Worm (Caenorhabditis elegans) whole organism, early embryonic: ENCODE data around the gene srz-20.

ENCODE experiments used
- B0310.2 ChIP-seq: sonication (generic microtip); optimal IDR thresholded peaks from 2 replicates; lab custom pipeline; 2016; ENCODE audit warnings: mild to moderate bottlenecking, missing genetic modification characterization, missing compliant biosample characterization
- F13C5.2 ChIP-seq: sonication (generic microtip); optimal IDR thresholded peaks from 2 replicates; lab custom pipeline; 2017; ENCODE audit warnings: mild to moderate bottlenecking, missing genetic modification characterization, inconsistent platforms, missing compliant biosample characterization
- aly-1 ChIP-seq: sonication (generic microtip); optimal IDR thresholded peaks from 2 replicates; lab custom pipeline; 2016; ENCODE audit warnings: missing genetic modification characterization, missing compliant biosample characterization
- ama-1 ChIP-seq: fragments of 150-350 bp; optimal IDR thresholded peaks from 2 replicates; lab custom pipeline; 2014
- ceh-13 ChIP-seq: fragments of 200-800 bp; sonication (Bioruptor generic); optimal IDR thresholded peaks from 2 replicates; lab custom pipeline; 2018; ENCODE audit warnings: mild to moderate bottlenecking, missing genetic modification characterization, missing compliant biosample characterization
- ceh-36 ChIP-seq: sonication (generic microtip); optimal IDR thresholded peaks from 2 replicates; lab custom pipeline; 2016; ENCODE audit warnings: missing genetic modification characterization, inconsistent platforms, missing compliant biosample characterization
- ets-7 ChIP-seq: sonication (generic microtip); optimal IDR thresholded peaks from 2 replicates; lab custom pipeline; 2016; ENCODE audit warnings: missing genotype, missing genetic modification characterization, missing compliant biosample characterization
- flt-1 ChIP-seq: fragments of 200-800 bp; sonication (Bioruptor generic); IDR thresholded peaks from 2 replicates; pipeline ENCODE4 v1.3.6; 2022; ENCODE audit warnings: missing genetic modification characterization, missing compliant biosample characterization
- hmbx-1 ChIP-seq: sonication (generic microtip); optimal IDR thresholded peaks from 2 replicates; lab custom pipeline; 2016; ENCODE audit warnings: mild to moderate bottlenecking, missing genetic modification characterization, missing compliant biosample characterization
- hmg-4 ChIP-seq: fragments of 200-800 bp; sonication (Bioruptor generic); optimal IDR thresholded peaks from 2 replicates; lab custom pipeline; 2018; ENCODE audit warnings: mild to moderate bottlenecking, missing genetic modification characterization, missing compliant biosample characterization
- hnd-1 ChIP-seq: sonication (generic microtip); optimal IDR thresholded peaks from 2 replicates; lab custom pipeline; 2016; ENCODE audit warnings: missing genetic modification characterization, missing compliant biosample characterization
- pes-1 ChIP-seq: fragments of 200-800 bp; sonication (Bioruptor generic); IDR thresholded peaks from 2 replicates; pipeline ENCODE4 v1.3.6; 2022; ENCODE audit warnings: missing genetic modification reagents, missing genetic modification characterization, missing compliant biosample characterization
- scrt-1 ChIP-seq: fragments of 200-800 bp; sonication (Bioruptor generic); IDR thresholded peaks from 2 replicates; pipeline ENCODE4 v1.3.6; 2022; ENCODE audit warnings: missing genetic modification characterization, missing compliant biosample characterization
- sea-1 ChIP-seq: fragments of 200-800 bp; sonication (Bioruptor generic); conservative IDR thresholded peaks from 2 replicates; pipeline ENCODE4 v1.3.6; 2022; ENCODE audit warnings: missing genetic modification characterization, missing compliant biosample characterization
- tbx-11 ChIP-seq: fragments of 200-800 bp; sonication (Bioruptor generic); IDR thresholded peaks from 2 replicates; pipeline ENCODE4 v1.3.6; 2022; ENCODE audit warnings: missing genetic modification characterization, missing compliant biosample characterization
- tbx-37 ChIP-seq: fragments of 200-800 bp; sonication (Bioruptor generic); conservative IDR thresholded peaks from 2 replicates; pipeline ENCODE4 v1.3.6; 2022; ENCODE audit warnings: missing genetic modification reagents, missing genetic modification characterization, missing compliant biosample characterization
- tra-4 ChIP-seq: sonication (generic microtip); optimal IDR thresholded peaks from 2 replicates; lab custom pipeline; 2017; ENCODE audit warnings: missing genetic modification characterization, missing compliant biosample characterization

The srz-20 gene

DNA sequence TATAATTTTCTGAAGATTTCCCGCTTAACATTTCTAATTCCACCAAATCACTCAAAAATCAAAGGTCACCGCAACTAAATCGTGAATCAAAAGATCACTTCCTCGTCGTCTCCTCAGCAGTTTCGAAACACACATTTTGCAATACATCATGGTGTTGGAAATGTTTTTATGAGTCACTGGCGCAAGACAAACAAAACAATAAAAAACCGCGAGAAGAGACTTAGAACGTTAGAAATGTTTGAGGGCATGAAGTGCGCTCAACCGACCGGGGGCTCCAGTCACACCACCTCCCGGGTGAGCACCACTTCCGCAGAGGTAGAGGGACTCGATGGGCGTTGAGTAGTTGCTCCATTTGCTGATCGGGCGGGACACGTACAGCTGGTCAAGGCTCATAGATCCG is 40.1 kb upstream of the srz-20 start:
- TF ChIP-seq scrt-1 (GFP tag; lab: Robert Waterston, UW) (no peak), ceh-13 (GFP tag; lab: Kevin White, UChicago) (no peak), hmg-4 (GFP tag; lab: Kevin White, UChicago) (no peak), tra-4 (tag; lab: Kevin White, UChicago) (no peak), ama-1 (lab: Kevin White, UChicago) (no peak), F13C5.2 (tag; lab: Kevin White, UChicago) (no peak), aly-1 (tag; lab: Kevin White, UChicago) (no peak), ceh-36 (tag; lab: Kevin White, UChicago) (no peak), sea-1 (no peak), pes-1 (GFP tag; lab: Robert Waterston, UW) (no peak), hnd-1 (tag; lab: Kevin White, UChicago) (no peak), B0310.2 (tag; lab: Kevin White, UChicago) (no peak), flt-1 (GFP tag; lab: Robert Waterston, UW) (no peak)

DNA sequence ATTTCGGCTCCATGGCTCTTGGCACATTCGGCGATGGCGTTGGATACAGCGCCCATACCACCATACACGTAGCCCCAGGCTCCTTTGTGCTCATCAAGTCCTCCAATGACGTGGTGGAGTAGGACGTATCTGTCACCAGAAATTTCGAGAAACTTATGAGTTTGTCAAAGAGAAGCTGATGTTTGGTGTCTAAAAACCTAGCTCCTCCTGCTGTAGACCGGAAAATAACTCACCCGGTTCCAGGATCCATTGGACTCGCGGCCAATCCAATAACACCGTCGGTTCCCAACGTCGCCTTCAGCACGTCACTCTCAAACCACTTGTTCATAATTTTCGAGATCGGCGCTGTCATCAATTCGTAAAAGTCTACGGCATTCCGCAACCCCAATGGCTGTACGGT is 38.4 kb upstream of the srz-20 start:
- TF ChIP-seq tbx-37 (GFP tag; lab: Robert Waterston, UW), result no peak

DNA sequence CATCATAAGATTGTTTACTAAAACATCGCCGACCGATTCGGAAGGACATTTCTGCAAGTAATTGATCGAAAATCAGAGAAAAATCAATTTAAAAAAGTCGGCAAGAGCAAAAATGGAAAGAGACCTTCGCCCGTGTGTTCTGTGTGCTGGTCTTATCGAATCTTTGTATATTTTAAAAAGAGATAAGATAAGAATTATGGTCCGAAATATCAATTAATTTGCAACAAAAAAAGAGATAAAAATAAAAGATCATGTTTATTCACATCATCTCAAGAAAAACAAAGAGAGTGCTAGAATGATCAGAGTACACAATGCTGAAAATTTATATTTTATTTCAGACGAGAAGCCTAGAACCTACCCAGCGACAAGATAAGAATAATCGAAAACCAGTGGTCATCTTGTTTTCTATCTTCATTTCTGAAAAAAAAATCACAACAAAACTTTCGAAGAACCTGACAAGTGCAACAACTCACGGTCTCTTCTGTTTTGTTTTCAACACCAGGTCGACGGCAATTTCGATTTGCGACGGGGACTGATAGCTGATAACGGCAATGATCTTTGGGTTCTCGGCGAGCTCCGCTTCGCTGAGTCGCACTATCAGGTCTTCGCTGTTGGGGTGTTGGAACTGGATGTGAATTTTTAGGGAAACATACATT is 37.0 kb upstream of the srz-20 start, which contains the start of gene F37C4.6:
Gene F37C4.6 (minus strand): TSS at position 51 of the 656 bp plus-strand sequence.
- no peak for TF ChIP-seq tbx-37 (GFP tag; lab: Robert Waterston, UW)
- TF ChIP-seq F13C5.2 (tag; lab: Kevin White, UChicago), result no peak
- TF ChIP-seq ceh-13 (GFP tag; lab: Kevin White, UChicago), result no peak

DNA sequence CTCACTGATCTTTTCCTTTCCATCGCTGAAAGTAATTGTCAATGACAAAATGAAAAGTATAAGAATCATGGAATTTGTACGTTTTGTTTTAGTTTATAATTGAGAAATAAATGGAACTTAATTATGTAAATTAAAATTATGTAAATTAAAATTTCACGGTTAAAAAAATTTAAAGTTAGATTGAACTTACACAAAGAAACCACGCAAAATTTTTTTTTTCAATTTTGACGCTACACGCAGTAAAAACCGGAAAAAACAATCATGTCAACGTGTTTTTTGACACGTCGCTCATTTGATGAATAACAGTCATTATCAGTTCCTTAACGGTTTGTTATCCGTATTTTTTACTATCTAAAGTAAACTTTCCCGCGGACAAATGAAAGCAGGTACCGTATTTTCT is 34.3 kb upstream of the srz-20 start, which contains the start of the genes F37C4.8 and oac-23:
Gene F37C4.8 (minus strand): TSS at position 101 of the 400 bp plus-strand sequence.
Gene oac-23 (plus strand): TSS at position 323 of the 400 bp plus-strand sequence.
- no peak for TF ChIP-seq ceh-36 (tag; lab: Kevin White, UChicago)
- no peak for TF ChIP-seq ama-1 (lab: Kevin White, UChicago)
- TF ChIP-seq ets-7 (tag; lab: Kevin White, UChicago), result no peak
- TF ChIP-seq aly-1 (tag; lab: Kevin White, UChicago), result no peak
- TF ChIP-seq pes-1 (GFP tag; lab: Robert Waterston, UW), result no peak
- TF ChIP-seq tbx-11 (GFP tag; lab: Robert Waterston, UW), result no peak
- no peak for TF ChIP-seq hmbx-1
- TF ChIP-seq B0310.2 (tag; lab: Kevin White, UChicago), result no peak

DNA sequence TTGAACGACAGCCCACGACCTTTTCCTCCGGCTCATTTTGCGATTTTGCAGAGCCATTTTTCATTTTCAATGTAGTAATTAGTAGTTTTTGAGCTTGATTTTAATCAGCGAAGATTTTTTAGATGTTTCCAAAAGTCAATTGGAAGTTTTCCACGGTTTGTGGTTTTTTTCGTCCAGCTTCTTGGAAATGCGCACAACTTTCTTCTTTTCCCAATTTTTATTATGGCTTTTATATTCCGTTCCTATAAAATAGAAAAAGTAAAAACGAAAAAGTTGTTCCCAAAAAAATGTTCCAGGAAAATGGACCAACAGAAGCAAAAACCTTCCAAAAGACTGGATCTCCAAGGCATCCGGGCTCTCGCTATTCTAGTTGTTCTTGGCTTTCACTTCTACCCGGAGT is 30.0 kb upstream of the srz-20 start, which contains the start of gene oac-22:
Gene oac-22 (plus strand): TSS at position 301 of the 400 bp plus-strand sequence.
- TF ChIP-seq tbx-11 (GFP tag; lab: Robert Waterston, UW), result no peak
- TF ChIP-seq ets-7 (tag; lab: Kevin White, UChicago), result no peak
- no peak for TF ChIP-seq tra-4 (tag; lab: Kevin White, UChicago)
- TF ChIP-seq hmg-4 (GFP tag; lab: Kevin White, UChicago), result no peak
- no peak for TF ChIP-seq tbx-37 (GFP tag; lab: Robert Waterston, UW)
- TF ChIP-seq pes-1 (GFP tag; lab: Robert Waterston, UW), result no peak
- TF ChIP-seq ceh-13 (GFP tag; lab: Kevin White, UChicago), result no peak
- no peak for TF ChIP-seq sea-1
- no peak for TF ChIP-seq ceh-36 (tag; lab: Kevin White, UChicago)
- TF ChIP-seq scrt-1 (GFP tag; lab: Robert Waterston, UW), result no peak
- no peak for TF ChIP-seq hmbx-1
- no peak for TF ChIP-seq B0310.2 (tag; lab: Kevin White, UChicago)
- TF ChIP-seq ama-1 (lab: Kevin White, UChicago), result no peak
- TF ChIP-seq aly-1 (tag; lab: Kevin White, UChicago), result no peak
- no peak for TF ChIP-seq F13C5.2 (tag; lab: Kevin White, UChicago)
- TF ChIP-seq flt-1 (GFP tag; lab: Robert Waterston, UW), result no peak
- TF ChIP-seq hnd-1 (tag; lab: Kevin White, UChicago), result no peak

DNA sequence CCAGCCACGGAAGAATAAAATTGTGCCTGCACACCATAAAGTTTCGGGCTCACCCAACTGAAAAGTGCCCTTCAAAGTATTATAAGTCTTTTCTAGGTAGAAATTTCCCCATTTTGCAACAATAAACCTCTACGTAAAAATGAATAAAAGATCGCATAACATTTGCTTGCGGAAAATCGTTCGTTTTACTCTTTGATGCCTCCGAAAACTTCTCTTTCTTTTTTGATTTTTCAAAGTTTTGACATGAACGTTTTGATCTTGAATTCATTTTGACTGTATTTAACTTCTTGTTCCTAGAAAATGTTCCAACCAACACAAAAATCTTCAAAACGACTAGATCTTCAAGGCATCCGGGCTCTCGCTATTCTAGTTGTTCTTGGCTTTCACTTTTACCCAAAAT is 26.4 kb upstream of the srz-20 start, which contains the start of gene oac-21:
Gene oac-21 (plus strand): TSS at position 301 of the 400 bp plus-strand sequence.
- TF ChIP-seq hmg-4 (GFP tag; lab: Kevin White, UChicago), result no peak
- no peak for TF ChIP-seq hnd-1 (tag; lab: Kevin White, UChicago)
- TF ChIP-seq tbx-37 (GFP tag; lab: Robert Waterston, UW), result no peak
- TF ChIP-seq sea-1, result no peak
- no peak for TF ChIP-seq tra-4 (tag; lab: Kevin White, UChicago)
- TF ChIP-seq F13C5.2 (tag; lab: Kevin White, UChicago), result no peak
- TF ChIP-seq scrt-1 (GFP tag; lab: Robert Waterston, UW), result no peak
- TF ChIP-seq ets-7 (tag; lab: Kevin White, UChicago), result no peak
- TF ChIP-seq ama-1 (lab: Kevin White, UChicago), result no peak
- no peak for TF ChIP-seq ceh-13 (GFP tag; lab: Kevin White, UChicago)
- TF ChIP-seq tbx-11 (GFP tag; lab: Robert Waterston, UW), result no peak

DNA sequence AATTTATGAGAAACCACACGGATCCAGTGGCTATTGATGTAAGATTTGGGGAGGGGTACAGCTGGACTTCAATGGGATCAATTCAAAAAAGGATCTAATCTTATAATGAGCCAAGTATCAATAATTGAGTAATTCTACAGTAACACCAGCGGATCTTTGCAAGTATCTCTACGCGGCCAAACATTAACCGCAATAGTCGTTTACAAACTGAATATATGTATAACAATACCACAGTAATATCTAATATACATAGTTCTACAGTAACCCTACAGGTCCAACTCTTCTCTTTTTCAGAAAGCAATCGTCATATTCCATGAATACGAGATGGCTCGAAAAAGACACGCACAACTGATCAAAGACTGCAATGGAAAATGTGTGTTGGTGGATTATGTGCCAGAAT is 23.4 kb upstream of the srz-20 start, which contains the start of gene F56D6.9:
Gene F56D6.9 (plus strand): TSS at position 301 of the 400 bp plus-strand sequence.
- TF ChIP-seq sea-1 (no peak), tra-4 (tag; lab: Kevin White, UChicago) (no peak), B0310.2 (tag; lab: Kevin White, UChicago) (no peak), ceh-13 (GFP tag; lab: Kevin White, UChicago) (no peak), hnd-1 (tag; lab: Kevin White, UChicago) (no peak), ets-7 (tag; lab: Kevin White, UChicago) (no peak), flt-1 (GFP tag; lab: Robert Waterston, UW) (no peak), ceh-36 (tag; lab: Kevin White, UChicago) (no peak), pes-1 (GFP tag; lab: Robert Waterston, UW) (no peak), scrt-1 (GFP tag; lab: Robert Waterston, UW) (no peak)
